Worm (Caenorhabditis elegans) whole organism, L4/young adult: Measurements from ENCODE around the gene twk-44.

Experiments
- W03F9.2 ChIP-seq: fragments of 150-350 bp; optimal IDR thresholded peaks from 2 replicates; lab custom pipeline; 2014; ENCODE audit warnings: missing biosample characterization, missing genetic modification characterization
- dao-5 ChIP-seq: sonication (generic microtip); optimal IDR thresholded peaks from 2 replicates; lab custom pipeline; 2016; ENCODE audit warnings: missing genotype, missing genetic modification characterization, moderate library complexity, missing compliant biosample characterization
- him-1 ChIP-seq: sonication (generic microtip); optimal IDR thresholded peaks from 2 replicates; lab custom pipeline; 2016; ENCODE audit warnings: missing genotype, missing genetic modification reagents, missing genetic modification characterization, missing compliant biosample characterization

twk-44 gene

ce11 chrX:11576429-11577088, 50.4 kb downstream of the twk-44 start:
- no peak for TF ChIP-seq dao-5 (tag; lab: Kevin White, UChicago)
- no peak for TF ChIP-seq W03F9.2
- TF ChIP-seq him-1 (tag; lab: Kevin White, UChicago), result no peak

- no peak for TF ChIP-seq dao-5 (tag; lab: Kevin White, UChicago)
- no peak for TF ChIP-seq him-1 (tag; lab: Kevin White, UChicago)
- TF ChIP-seq W03F9.2, result no peak
Observed at ce11 chrX:11574167-11574566, 52.7 kb downstream of the twk-44 start.
